Worm (Caenorhabditis elegans) whole organism, young adult: ENCODE data around the gene T05C3.6.

ENCODE experiments used
- B0019.2 ChIP-seq: fragments of 200-800 bp; sonication (Bioruptor generic); conservative IDR thresholded peaks from 2 replicates; pipeline ENCODE4 v1.3.6; 2022; ENCODE audit warnings: missing genetic modification reagents, missing genetic modification characterization, missing compliant biosample characterization
- B0035.1 ChIP-seq: sonication (generic microtip); optimal IDR thresholded peaks from 2 replicates; lab custom pipeline; 2016; ENCODE audit warnings: missing genetic modification characterization, mild to moderate bottlenecking, missing compliant biosample characterization, missing genotype, missing genetic modification reagents
- B0336.3 ChIP-seq: fragments of 200-800 bp; sonication (Bioruptor generic); IDR thresholded peaks from 2 replicates; pipeline ENCODE4 v1.3.6; 2022; ENCODE audit warnings: missing genetic modification characterization, missing compliant biosample characterization
- C17E4.6 ChIP-seq: fragments of 200-800 bp; sonication (Bioruptor generic); IDR thresholded peaks from 2 replicates; pipeline ENCODE4 v1.3.6; 2022; ENCODE audit warnings: missing genetic modification reagents, missing genetic modification characterization, missing compliant biosample characterization
- D2030.7 ChIP-seq: fragments of 200-800 bp; sonication (Bioruptor generic); IDR thresholded peaks from 2 replicates; pipeline ENCODE4 v1.3.6; 2022; ENCODE audit warnings: missing genetic modification reagents, missing genetic modification characterization, missing compliant biosample characterization
- F22D6.2 ChIP-seq: sonication (generic microtip); optimal IDR thresholded peaks from 2 replicates; lab custom pipeline; 2016; ENCODE audit warnings: mild to moderate bottlenecking, missing genetic modification characterization, missing compliant biosample characterization
- F23B12.7 ChIP-seq: sonication (generic microtip); optimal IDR thresholded peaks from 2 replicates; lab custom pipeline; 2017; ENCODE audit warnings: missing genetic modification characterization, mild to moderate bottlenecking, missing compliant biosample characterization, antibody characterized with exemption, moderate library complexity; ENCODE audit not compliant: insufficient read depth
- F33H1.4 ChIP-seq: fragments of 200-800 bp; sonication (Bioruptor generic); IDR thresholded peaks from 2 replicates; pipeline ENCODE4 v1.3.6; 2022; ENCODE audit warnings: missing genetic modification reagents, missing genetic modification characterization, missing compliant biosample characterization
- T07F8.4 ChIP-seq: sonication (generic microtip); optimal IDR thresholded peaks from 2 replicates; lab custom pipeline; 2016; ENCODE audit warnings: mild to moderate bottlenecking, missing genetic modification characterization, moderate library complexity, missing compliant biosample characterization
- Y53G8AR.9 ChIP-seq: fragments of 200-800 bp; sonication (Bioruptor generic); conservative IDR thresholded peaks from 2 replicates; pipeline ENCODE4 v1.3.6; 2022; ENCODE audit warnings: missing genetic modification reagents, missing genetic modification characterization, missing compliant biosample characterization
- akir-1 ChIP-seq: fragments of 200-800 bp; sonication (Bioruptor generic); optimal IDR thresholded peaks from 2 replicates; lab custom pipeline; 2018; ENCODE audit warnings: mild to moderate bottlenecking, missing genetic modification characterization, moderate library complexity, missing compliant biosample characterization
- aptf-3 ChIP-seq: fragments of 200-800 bp; sonication (Bioruptor generic); IDR thresholded peaks from 2 replicates; pipeline ENCODE4 v1.3.6; 2022; ENCODE audit warnings: missing genetic modification characterization, missing compliant biosample characterization
- bed-2 ChIP-seq: fragments of 200-800 bp; sonication (Bioruptor generic); IDR thresholded peaks from 2 replicates; pipeline ENCODE4 v1.3.6; 2022; ENCODE audit warnings: missing genetic modification reagents, missing genetic modification characterization, missing compliant biosample characterization
- ccch-3 ChIP-seq: fragments of 200-800 bp; sonication (Bioruptor generic); optimal IDR thresholded peaks from 2 replicates; lab custom pipeline; 2018; ENCODE audit warnings: mild to moderate bottlenecking, missing genetic modification characterization, missing compliant biosample characterization
- cebp-1 ChIP-seq, 2 experiments: fragments of 200-800 bp in 1 of 2; sonication (Bioruptor generic) in 1 of 2; sonication (generic microtip) in 1 of 2; IDR thresholded peaks in 1 of 2; optimal IDR thresholded peaks in 1 of 2; 2 replicates each; pipeline versions ENCODE4 v1.3.6 to Lab custom; 2017 to 2022; ENCODE audit warnings: missing compliant biosample characterization in 2 of 2, missing genetic modification characterization in 2 of 2, mild to moderate bottlenecking in 1 of 2, missing genetic modification reagents in 1 of 2, moderate library complexity in 1 of 2
- cebp-2 ChIP-seq: fragments of 200-800 bp; sonication (Bioruptor generic); IDR thresholded peaks from 2 replicates; pipeline ENCODE4 v1.3.6; 2022; ENCODE audit warnings: missing genetic modification characterization, missing compliant biosample characterization
- ceh-100 ChIP-seq: fragments of 200-800 bp; sonication (Bioruptor generic); IDR thresholded peaks from 2 replicates; pipeline ENCODE4 v1.3.6; 2022; ENCODE audit warnings: missing genetic modification reagents, missing genetic modification characterization, missing compliant biosample characterization
- ceh-58 ChIP-seq: fragments of 200-800 bp; sonication (Bioruptor generic); IDR thresholded peaks from 2 replicates; pipeline ENCODE4 v1.3.6; 2022; ENCODE audit warnings: missing genetic modification characterization, missing compliant biosample characterization
- ceh-91 ChIP-seq: fragments of 200-800 bp; sonication (Bioruptor generic); IDR thresholded peaks from 2 replicates; pipeline ENCODE4 v1.3.6; 2022; ENCODE audit warnings: missing genetic modification reagents, missing genetic modification characterization, missing compliant biosample characterization
- die-1 ChIP-seq: sonication (generic microtip); optimal IDR thresholded peaks from 2 replicates; lab custom pipeline; 2016; ENCODE audit warnings: missing genotype, mild to moderate bottlenecking, missing genetic modification characterization, missing compliant biosample characterization
- dox-1 ChIP-seq: fragments of 200-800 bp; sonication (Bioruptor generic); IDR thresholded peaks from 2 replicates; pipeline ENCODE4 v1.3.6; 2022; ENCODE audit warnings: missing genetic modification reagents, missing genetic modification characterization, missing compliant biosample characterization
- dpl-1 ChIP-seq: fragments of 150-350 bp; optimal IDR thresholded peaks from 2 replicates; lab custom pipeline; 2014; ENCODE audit warnings: missing biosample characterization, missing genetic modification reagents, missing genetic modification characterization
- egrh-3 ChIP-seq: fragments of 200-800 bp; sonication (Bioruptor generic); IDR thresholded peaks from 2 replicates; pipeline ENCODE4 v1.3.6; 2022; ENCODE audit warnings: missing genetic modification reagents, missing genetic modification characterization, missing compliant biosample characterization
- gei-17 ChIP-seq: fragments of 200-800 bp; sonication (Bioruptor generic); optimal IDR thresholded peaks from 2 replicates; lab custom pipeline; 2018; ENCODE audit warnings: mild to moderate bottlenecking, missing genetic modification characterization, missing compliant biosample characterization
- hrde-1 ChIP-seq: sonication (generic microtip); optimal IDR thresholded peaks from 2 replicates; lab custom pipeline; 2016; ENCODE audit warnings: missing genetic modification characterization, mild to moderate bottlenecking, missing compliant biosample characterization, moderate library complexity, missing genotype, missing genetic modification reagents, borderline replicate concordance
- hsf-1 ChIP-seq: fragments of 200-800 bp; sonication (Bioruptor generic); IDR thresholded peaks from 2 replicates; pipeline ENCODE4 v1.3.6; 2022; ENCODE audit warnings: missing genetic modification reagents, missing genetic modification characterization, missing compliant biosample characterization
- madf-10 ChIP-seq: sonication (generic microtip); optimal IDR thresholded peaks from 2 replicates; lab custom pipeline; 2016; ENCODE audit warnings: mild to moderate bottlenecking, missing genetic modification characterization, missing compliant biosample characterization
- madf-6 ChIP-seq: fragments of 200-800 bp; sonication (Bioruptor generic); IDR thresholded peaks from 2 replicates; pipeline ENCODE4 v1.3.6; 2022; ENCODE audit warnings: missing genetic modification reagents, missing genetic modification characterization, missing compliant biosample characterization
- madf-8 ChIP-seq: fragments of 200-800 bp; sonication (Bioruptor generic); conservative IDR thresholded peaks from 2 replicates; pipeline ENCODE4 v1.3.6; 2022; ENCODE audit warnings: missing genetic modification reagents, missing genetic modification characterization, missing compliant biosample characterization
- mcd-1 ChIP-seq: fragments of 200-800 bp; sonication (Bioruptor generic); IDR thresholded peaks from 2 replicates; pipeline ENCODE4 v1.3.6; 2022; ENCODE audit warnings: missing genetic modification reagents, missing genetic modification characterization, missing compliant biosample characterization
- nfya-2 ChIP-seq: fragments of 200-800 bp; sonication (Bioruptor generic); IDR thresholded peaks from 2 replicates; pipeline ENCODE4 v1.3.6; 2022; ENCODE audit warnings: missing genetic modification reagents, missing genetic modification characterization, missing compliant biosample characterization
- nfyb-1 ChIP-seq: fragments of 200-800 bp; sonication (Bioruptor generic); IDR thresholded peaks from 2 replicates; pipeline ENCODE4 v1.3.6; 2022; ENCODE audit warnings: missing genetic modification reagents, missing genetic modification characterization, missing compliant biosample characterization
- sdz-38 ChIP-seq: sonication (generic microtip); optimal IDR thresholded peaks from 2 replicates; lab custom pipeline; 2016; ENCODE audit warnings: missing genotype, missing genetic modification characterization, missing compliant biosample characterization
- sea-2 ChIP-seq: fragments of 200-800 bp; sonication (Bioruptor generic); IDR thresholded peaks from 2 replicates; pipeline ENCODE4 v1.3.6; 2022; ENCODE audit warnings: missing genetic modification characterization, missing compliant biosample characterization
- snpc-1.3 ChIP-seq: sonication (generic microtip); optimal IDR thresholded peaks from 2 replicates; lab custom pipeline; 2017; ENCODE audit warnings: missing genetic modification characterization, mild to moderate bottlenecking, missing compliant biosample characterization, antibody characterized with exemption, moderate library complexity, missing genotype, missing genetic modification reagents; ENCODE audit not compliant: insufficient read depth
- tlf-1 ChIP-seq: fragments of 200-800 bp; sonication (Bioruptor generic); optimal IDR thresholded peaks from 2 replicates; lab custom pipeline; 2018; ENCODE audit warnings: mild to moderate bottlenecking, missing genetic modification characterization, missing compliant biosample characterization
- zim-3 ChIP-seq: sonication (generic microtip); optimal IDR thresholded peaks from 2 replicates; lab custom pipeline; 2017; ENCODE audit warnings: mild to moderate bottlenecking, missing genetic modification characterization, moderate library complexity, missing compliant biosample characterization
- ztf-25 ChIP-seq: fragments of 200-800 bp; sonication (Bioruptor generic); IDR thresholded peaks from 2 replicates; pipeline ENCODE4 v1.3.6; 2022; ENCODE audit warnings: missing genetic modification reagents, missing genetic modification characterization, missing compliant biosample characterization
- ztf-26 ChIP-seq: sonication (generic microtip); optimal IDR thresholded peaks from 2 replicates; lab custom pipeline; 2017; ENCODE audit warnings: missing genetic modification characterization, missing compliant biosample characterization

Gene T05C3.6

DNA sequence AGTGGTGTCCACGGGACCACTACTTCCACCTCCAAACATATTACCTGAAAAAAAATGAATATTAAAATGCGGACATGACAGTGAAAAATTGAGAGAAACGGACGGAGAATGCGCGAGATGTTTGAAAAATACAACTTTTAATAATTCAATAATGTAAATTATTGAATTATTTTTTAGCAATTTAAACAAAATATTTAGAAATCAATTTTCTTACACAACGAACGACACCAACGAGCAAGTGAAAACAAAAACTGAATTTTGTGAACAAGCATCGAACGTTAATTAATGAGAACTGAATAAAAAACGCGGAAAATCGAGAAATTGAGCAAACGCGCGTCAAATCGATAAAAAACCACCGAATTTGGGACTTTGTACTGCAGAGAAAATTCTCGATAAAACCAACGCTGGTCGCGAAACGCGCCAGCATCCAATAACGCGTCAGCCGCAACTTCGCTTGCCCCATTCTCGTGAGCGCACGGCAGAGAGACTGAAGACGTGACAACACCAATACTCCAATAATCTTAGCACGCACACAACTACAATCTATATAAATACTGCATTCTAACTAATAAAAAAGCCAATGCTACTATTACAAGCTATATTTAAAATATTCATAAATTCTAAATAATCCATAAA is 14.7 kb downstream of the T05C3.6 start, which contains the start of the genes dnj-19 and nhr-47 (continued):
- TF ChIP-seq gei-17 (GFP tag; lab: Kevin White, UChicago), result peak; percentile 50
- peak; percentile 52 for TF ChIP-seq F23B12.7 (tag; lab: Kevin White, UChicago)
- TF ChIP-seq cebp-1 (GFP tag; IDR thresholded peaks at IDR 0.05; lab: Robert Waterston, UW), result peak; percentile 53
- peak; percentile 89 for TF ChIP-seq cebp-1 (tag; optimal IDR thresholded peaks at IDR 0.05; lab: Kevin White, UChicago)
- TF ChIP-seq C17E4.6 (GFP tag; lab: Robert Waterston, UW), result peak; percentile 91
- peak; percentile 95 for TF ChIP-seq dox-1 (GFP tag; lab: Robert Waterston, UW)
- TF ChIP-seq F33H1.4 (GFP tag; lab: Robert Waterston, UW), result peak; percentile 79
- TF ChIP-seq madf-10 (tag; lab: Kevin White, UChicago), result peak; percentile 75
- no peak for TF ChIP-seq bed-2 (GFP tag; lab: Robert Waterston, UW)
- TF ChIP-seq B0336.3 (GFP tag; lab: Robert Waterston, UW), result peak; percentile 95
- no peak for TF ChIP-seq akir-1 (GFP tag; lab: Kevin White, UChicago)
- TF ChIP-seq ztf-25, result no peak
- no peak for TF ChIP-seq T07F8.4 (tag; lab: Kevin White, UChicago)
- peak; percentile 42 for TF ChIP-seq zim-3 (tag; lab: Kevin White, UChicago)
- peak; percentile 94 for TF ChIP-seq mcd-1
- TF ChIP-seq sdz-38 (tag; lab: Kevin White, UChicago), result no peak
- peak; percentile 72 for TF ChIP-seq ceh-91 (GFP tag; lab: Robert Waterston, UW)
- TF ChIP-seq egrh-3 (GFP tag; lab: Robert Waterston, UW), result no peak
- TF ChIP-seq ceh-100, result peak; percentile 75
- no peak for TF ChIP-seq hrde-1 (tag; lab: Kevin White, UChicago)
- peak; percentile 91 for TF ChIP-seq ztf-26
- TF ChIP-seq ceh-58, result no peak
- no peak for TF ChIP-seq nfya-2 (GFP tag; lab: Robert Waterston, UW)
- no peak for TF ChIP-seq die-1
- TF ChIP-seq madf-6, result peak; percentile 89
- TF ChIP-seq nfyb-1 (GFP tag; lab: Robert Waterston, UW), result peak; percentile 95
- TF ChIP-seq B0019.2, result 0 out of 2 replicates have a peak, but pooled peaks have one; percentile 41
- TF ChIP-seq sea-2 (GFP tag; lab: Robert Waterston, UW), result no peak
- no peak for TF ChIP-seq ccch-3 (GFP tag; lab: Kevin White, UChicago)
- peak; percentile 62 for TF ChIP-seq F22D6.2 (tag; lab: Kevin White, UChicago)
- peak; percentile 63 for TF ChIP-seq dpl-1 (GFP tag; lab: Kevin White, UChicago)
- TF ChIP-seq cebp-2, result no peak
- peak; percentile 85 for TF ChIP-seq tlf-1 (GFP tag; lab: Kevin White, UChicago)
- peak; percentile 75 for TF ChIP-seq madf-8 (GFP tag; lab: Robert Waterston, UW)
- TF ChIP-seq hsf-1 (GFP tag; lab: Robert Waterston, UW), result peak; percentile 98
- TF ChIP-seq B0035.1 (tag; lab: Kevin White, UChicago), result peak; percentile 67
- TF ChIP-seq snpc-1.3, result no peak
- no peak for TF ChIP-seq aptf-3 (GFP tag; lab: Robert Waterston, UW)
- peak; percentile 96 for TF ChIP-seq Y53G8AR.9 (GFP tag; lab: Robert Waterston, UW)
- peak; percentile 84 for TF ChIP-seq D2030.7
